Fruit fly (Drosophila melanogaster) whole organism, embryonic: ENCODE results near the gene CG11550.

Experiments used
- ATbp ChIP-seq: fragments of 200-800 bp; sonication (Bioruptor generic); optimal IDR thresholded peaks from 2 replicates; lab custom pipeline; 2017; ENCODE audit warnings: missing biosample characterization, mild to moderate bottlenecking, missing genetic modification characterization, missing genetic modification reagents
- Aef1 ChIP-seq: fragments of 200-800 bp; sonication (Bioruptor generic); IDR thresholded peaks from 3 replicates; pipeline ENCODE4 v1.3.6; 2022; ENCODE audit warnings: missing biosample characterization, missing genetic modification characterization
- B-H2 ChIP-seq: fragments of 200-800 bp; sonication (Bioruptor generic); optimal IDR thresholded peaks from 2 replicates; lab custom pipeline; 2018; ENCODE audit warnings: missing biosample characterization, mild to moderate bottlenecking, missing genetic modification characterization
- Bteb2 ChIP-seq: fragments of 200-800 bp; sonication (Bioruptor generic); optimal IDR thresholded peaks from 2 replicates; lab custom pipeline; 2016; ENCODE audit warnings: missing biosample characterization, missing genetic modification characterization
- CG11085 ChIP-seq: fragments of 200-800 bp; sonication (Bioruptor generic); IDR thresholded peaks from 2 replicates; pipeline ENCODE4 v1.3.6; 2022; ENCODE audit warnings: missing biosample characterization, missing genetic modification characterization
- CG13123 ChIP-seq: fragments of 200-800 bp; sonication (Bioruptor generic); optimal IDR thresholded peaks from 2 replicates; lab custom pipeline; 2016; ENCODE audit warnings: missing biosample characterization, missing genetic modification characterization
- CG13287 ChIP-seq: fragments of 200-800 bp; sonication (Bioruptor generic); IDR thresholded peaks from 2 replicates; pipeline ENCODE4 v1.3.6; 2022; ENCODE audit warnings: missing biosample characterization, missing genetic modification characterization; ENCODE audit not compliant: partially characterized antibody
- CG14965 ChIP-seq: fragments of 200-800 bp; sonication (Bioruptor generic); optimal IDR thresholded peaks from 2 replicates; lab custom pipeline; 2016; ENCODE audit warnings: missing biosample characterization, missing genetic modification characterization, borderline replicate concordance
- CG15479 ChIP-seq: fragments of 200-800 bp; sonication (Bioruptor generic); optimal IDR thresholded peaks from 3 replicates; lab custom pipeline; 2019; ENCODE audit warnings: missing biosample characterization, mild to moderate bottlenecking, missing genetic modification characterization, moderate library complexity
- CG15696 ChIP-seq: fragments of 200-800 bp; sonication (Bioruptor generic); optimal IDR thresholded peaks from 2 replicates; lab custom pipeline; 2019; ENCODE audit warnings: missing biosample characterization, mild to moderate bottlenecking, missing genetic modification characterization, moderate library complexity
- CG16863 ChIP-seq: fragments of 200-800 bp; sonication (Bioruptor generic); optimal IDR thresholded peaks from 3 replicates; lab custom pipeline; 2016; ENCODE audit warnings: missing biosample characterization, missing genetic modification characterization
- CG17385 ChIP-seq: fragments of 200-800 bp; sonication (Bioruptor generic); optimal IDR thresholded peaks from 3 replicates; lab custom pipeline; 2018; ENCODE audit warnings: missing biosample characterization, mild to moderate bottlenecking, missing genetic modification characterization
- CG17829 ChIP-seq: fragments of 200-800 bp; optimal IDR thresholded peaks from 2 replicates; lab custom pipeline; 2019; ENCODE audit warnings: missing biosample characterization, mild to moderate bottlenecking, missing genetic modification characterization, moderate library complexity
- CG32767 ChIP-seq: fragments of 200-800 bp; sonication (Bioruptor generic); IDR thresholded peaks from 2 replicates; pipeline ENCODE4 v1.3.6; 2022; ENCODE audit warnings: missing biosample characterization, missing genetic modification characterization
- CG34422 ChIP-seq: fragments of 200-800 bp; sonication (Bioruptor generic); IDR thresholded peaks from 3 replicates; pipeline ENCODE4 v1.3.6; 2022; ENCODE audit warnings: missing biosample characterization, missing genetic modification characterization
- CG4730 ChIP-seq: fragments of 200-800 bp; sonication (Bioruptor generic); IDR thresholded peaks from 2 replicates; pipeline ENCODE4 v1.3.6; 2022; ENCODE audit warnings: missing biosample characterization, missing genetic modification characterization
- CG5245 ChIP-seq: fragments of 200-800 bp; sonication (Bioruptor generic); optimal IDR thresholded peaks from 3 replicates; lab custom pipeline; 2016; ENCODE audit warnings: missing biosample characterization, missing genetic modification characterization
- CG7745 ChIP-seq: fragments of 200-800 bp; sonication (Bioruptor generic); optimal IDR thresholded peaks from 2 replicates; lab custom pipeline; 2018; ENCODE audit warnings: missing biosample characterization, mild to moderate bottlenecking, missing genetic modification characterization, moderate library complexity
- CG7928 ChIP-seq: fragments of 200-800 bp; sonication (Bioruptor generic); optimal IDR thresholded peaks from 2 replicates; lab custom pipeline; 2017; ENCODE audit warnings: missing biosample characterization, mild to moderate bottlenecking, missing genetic modification characterization
- CG8281 ChIP-seq: fragments of 200-800 bp; sonication (Bioruptor generic); optimal IDR thresholded peaks from 2 replicates; lab custom pipeline; 2018; ENCODE audit warnings: missing biosample characterization, mild to moderate bottlenecking, missing genetic modification characterization, moderate library complexity
- CG8765 ChIP-seq: fragments of 200-800 bp; sonication (Bioruptor generic); IDR thresholded peaks from 2 replicates; pipeline ENCODE4 v1.3.6; 2022; ENCODE audit warnings: missing biosample characterization, missing genetic modification characterization
- D ChIP-seq, 2 experiments: fragments of 200-800 bp in 1 of 2; fragments of >200 bp in 1 of 2; sonication (Bioruptor generic) in 1 of 2; optimal IDR thresholded peaks; 2 replicates in 1 of 2; 3 replicates in 1 of 2; lab custom pipeline; 2017; ENCODE audit warnings: mild to moderate bottlenecking in 1 of 2, missing biosample characterization in 1 of 2, missing genetic modification characterization in 1 of 2, missing genetic modification reagents in 1 of 2
- Deaf1 ChIP-seq: fragments of 200-800 bp; optimal IDR thresholded peaks from 3 replicates; lab custom pipeline; 2019; ENCODE audit warnings: missing biosample characterization, mild to moderate bottlenecking, missing genetic modification characterization, moderate library complexity
- Dfd ChIP-seq, 2 experiments: fragments of >200 bp; optimal IDR thresholded peaks; 2 replicates each; lab custom pipeline; 2017; ENCODE audit warnings: missing biosample characterization in 2 of 2, missing genetic modification characterization in 2 of 2
- Ets97D ChIP-seq: fragments of 200-800 bp; sonication (Bioruptor generic); optimal IDR thresholded peaks from 3 replicates; lab custom pipeline; 2016; ENCODE audit warnings: missing biosample characterization, missing genetic modification characterization
- Meics ChIP-seq: fragments of 200-800 bp; sonication (Bioruptor generic); optimal IDR thresholded peaks from 2 replicates; lab custom pipeline; 2017; ENCODE audit warnings: missing biosample characterization, mild to moderate bottlenecking, missing genetic modification characterization
- Spps ChIP-seq: fragments of 200-800 bp; sonication (Bioruptor generic); optimal IDR thresholded peaks from 2 replicates; lab custom pipeline; 2018; ENCODE audit warnings: missing biosample characterization, mild to moderate bottlenecking, missing genetic modification characterization
- Vsx1 ChIP-seq: fragments of 200-800 bp; sonication (Bioruptor generic); optimal IDR thresholded peaks from 2 replicates; lab custom pipeline; 2017; ENCODE audit warnings: missing biosample characterization, mild to moderate bottlenecking, missing genetic modification characterization, missing genetic modification reagents
- ac ChIP-seq: fragments of 200-800 bp; sonication (Bioruptor generic); optimal IDR thresholded peaks from 3 replicates; lab custom pipeline; 2017; ENCODE audit warnings: missing biosample characterization, mild to moderate bottlenecking, missing genetic modification characterization
- caup ChIP-seq: fragments of 200-800 bp; sonication (Bioruptor generic); optimal IDR thresholded peaks from 3 replicates; lab custom pipeline; 2017; ENCODE audit warnings: missing biosample characterization, mild to moderate bottlenecking, missing genetic modification characterization, moderate library complexity; ENCODE audit not compliant: severe bottlenecking
- cg ChIP-seq: fragments of 200-800 bp; sonication (Bioruptor generic); optimal IDR thresholded peaks from 3 replicates; lab custom pipeline; 2019; ENCODE audit warnings: missing biosample characterization, mild to moderate bottlenecking, missing genetic modification characterization, moderate library complexity
- chm ChIP-seq: fragments of 200-800 bp; sonication (Bioruptor generic); IDR thresholded peaks from 2 replicates; pipeline ENCODE4 v1.3.6; 2022; ENCODE audit warnings: missing biosample characterization, missing genetic modification characterization
- chn ChIP-seq: fragments of 200-800 bp; sonication (Bioruptor generic); optimal IDR thresholded peaks from 2 replicates; lab custom pipeline; 2016; ENCODE audit warnings: missing biosample characterization, missing genetic modification characterization
- ci ChIP-seq: fragments of 200-800 bp; sonication (Bioruptor generic); IDR thresholded peaks from 3 replicates; pipeline ENCODE4 v1.3.6; 2022; ENCODE audit warnings: missing biosample characterization, missing genetic modification characterization
- dm ChIP-seq: fragments of 200-800 bp; sonication (Bioruptor generic); optimal IDR thresholded peaks from 3 replicates; lab custom pipeline; 2016; ENCODE audit warnings: missing biosample characterization, missing genetic modification characterization
- dmrt11E ChIP-seq: fragments of 200-800 bp; sonication (Bioruptor generic); optimal IDR thresholded peaks from 3 replicates; lab custom pipeline; 2018; ENCODE audit warnings: missing biosample characterization, mild to moderate bottlenecking, missing genetic modification characterization, moderate library complexity
- fu2 ChIP-seq: fragments of 200-800 bp; sonication (Bioruptor generic); optimal IDR thresholded peaks from 2 replicates; lab custom pipeline; 2016; ENCODE audit warnings: missing biosample characterization, missing genetic modification characterization
- gem ChIP-seq: fragments of 200-800 bp; sonication (Bioruptor generic); optimal IDR thresholded peaks from 2 replicates; lab custom pipeline; 2019; ENCODE audit warnings: missing biosample characterization, mild to moderate bottlenecking, missing genetic modification characterization, moderate library complexity
- grn ChIP-seq: fragments of 200-800 bp; sonication (Bioruptor generic); optimal IDR thresholded peaks from 3 replicates; lab custom pipeline; 2017; ENCODE audit warnings: missing biosample characterization, missing genetic modification characterization
- jigr1 ChIP-seq: fragments of 200-800 bp; sonication (Bioruptor generic); IDR thresholded peaks from 3 replicates; pipeline ENCODE4 v1.3.6; 2022; ENCODE audit warnings: missing biosample characterization, missing genetic modification characterization
- kni ChIP-seq: fragments of 200-800 bp; sonication (Bioruptor generic); optimal IDR thresholded peaks from 3 replicates; lab custom pipeline; 2017; ENCODE audit warnings: mild to moderate bottlenecking, missing biosample characterization, missing genetic modification reagents, missing genetic modification characterization
- pan ChIP-seq, 4 experiments: fragments of >200 bp in 3 of 4; fragments of 200-800 bp in 1 of 4; sonication (Bioruptor generic) in 1 of 4; optimal IDR thresholded peaks in 3 of 4; IDR thresholded peaks in 1 of 4; 2 replicates each; pipeline versions ENCODE4 v1.3.6 to Lab custom; 2017 to 2022; ENCODE audit warnings: missing biosample characterization in 2 of 4, missing genetic modification characterization in 2 of 4, mixed read lengths in 1 of 4
- pfk ChIP-seq: fragments of 200-800 bp; sonication (Bioruptor generic); optimal IDR thresholded peaks from 2 replicates; lab custom pipeline; 2018; ENCODE audit warnings: missing biosample characterization, mild to moderate bottlenecking, missing genetic modification characterization, moderate library complexity
- pros ChIP-seq: fragments of 200-800 bp; sonication (Bioruptor generic); optimal IDR thresholded peaks from 3 replicates; lab custom pipeline; 2019; ENCODE audit warnings: missing biosample characterization, mild to moderate bottlenecking, missing genetic modification characterization, moderate library complexity
- schlank ChIP-seq: fragments of 200-800 bp; sonication (Bioruptor generic); optimal IDR thresholded peaks from 2 replicates; lab custom pipeline; 2018; ENCODE audit warnings: missing biosample characterization, mild to moderate bottlenecking, missing genetic modification characterization
- sens ChIP-seq: fragments of 200-800 bp; sonication (Bioruptor generic); peaks from one replicate; lab custom pipeline; 2016; ENCODE audit warnings: missing biosample characterization, missing genetic modification characterization
- slbo ChIP-seq: fragments of 200-800 bp; sonication (Bioruptor generic); IDR thresholded peaks from 2 replicates; pipeline ENCODE4 v1.3.6; 2022; ENCODE audit warnings: missing biosample characterization, missing genetic modification characterization
- tll ChIP-seq, 2 experiments: fragments of 200-800 bp in 1 of 2; fragments of >200 bp in 1 of 2; sonication (Bioruptor generic) in 1 of 2; optimal IDR thresholded peaks; 2 replicates each; lab custom pipeline; 2017 to 2019; ENCODE audit warnings: missing biosample characterization in 2 of 2, missing genetic modification characterization in 2 of 2, mild to moderate bottlenecking in 1 of 2, moderate library complexity in 1 of 2
- twi ChIP-seq: fragments of 200-800 bp; optimal IDR thresholded peaks from 2 replicates; lab custom pipeline; 2019; ENCODE audit warnings: missing biosample characterization, mild to moderate bottlenecking, missing genetic modification characterization, moderate library complexity
- zfh1 ChIP-seq: fragments of 200-800 bp; sonication (Bioruptor generic); IDR thresholded peaks from 3 replicates; pipeline ENCODE4 v1.3.6; 2022; ENCODE audit warnings: missing biosample characterization, missing genetic modification characterization

The CG11550 gene

DNA sequence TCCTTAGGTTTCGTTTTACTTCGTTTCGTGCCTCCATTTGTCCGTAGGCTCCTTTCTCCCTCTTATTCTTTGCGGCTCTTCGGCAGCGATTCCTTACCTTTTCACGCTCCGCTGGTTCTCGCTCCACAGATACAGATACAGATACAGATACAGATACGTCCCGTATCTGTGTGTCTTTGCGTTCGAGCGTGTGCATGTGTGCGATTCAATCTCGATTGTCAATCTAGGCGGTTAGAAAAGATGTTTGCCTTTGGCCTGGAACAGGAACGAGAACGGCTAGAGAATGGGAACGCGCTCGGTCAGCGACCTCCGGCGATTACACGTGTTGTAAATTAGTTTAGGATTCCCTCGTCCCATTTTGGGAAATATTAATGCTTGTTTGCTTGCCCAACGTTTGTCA lies 10.8 kb upstream of the CG11550 start:
- peak; percentile 11 for TF ChIP-seq CG15696 (tag; lab: Kevin White, UChicago)
- TF ChIP-seq pfk, result peak; percentile 87
- peak; percentile 85 for TF ChIP-seq twi (tag; lab: Kevin White, UChicago)
- TF ChIP-seq kni, result peak; percentile 95
- TF ChIP-seq CG34422, result no peak
- no peak for TF ChIP-seq CG8765 (GFP tag; lab: Robert Waterston, UW)
- no peak for TF ChIP-seq CG7745 (tag; lab: Kevin White, UChicago)
- peak; percentile 9 for TF ChIP-seq CG17829
- TF ChIP-seq dmrt11E (tag; lab: Kevin White, UChicago), result peak; percentile 11
- peak; percentile 61 for TF ChIP-seq CG15479 (GFP tag; lab: Kevin White, UChicago)
- TF ChIP-seq pros (GFP tag; lab: Kevin White, UChicago), result peak; percentile 95
- peak; percentile 53 for TF ChIP-seq sens (GFP tag; lab: Kevin White, UChicago)
- TF ChIP-seq ac, result peak; percentile 21
- TF ChIP-seq chm, result peak; percentile 58; the same call in 1 of the 2 replicates
- peak; percentile 1 for TF ChIP-seq dm (GFP tag; lab: Kevin White, UChicago)
- TF ChIP-seq chn (GFP tag; lab: Kevin White, UChicago), result peak; percentile 11
- TF ChIP-seq caup (GFP tag; lab: Kevin White, UChicago), result no peak
- TF ChIP-seq Bteb2, result no peak
- TF ChIP-seq CG32767 (GFP tag; lab: Robert Waterston, UW), result 0 out of 2 replicates have a peak, but pooled peaks have one; percentile 15
- TF ChIP-seq D (optimal IDR thresholded peaks at IDR 0.05; lab: Kevin White, UChicago), result peak; percentile 24
- no peak for TF ChIP-seq D (GFP tag; optimal IDR thresholded peaks at IDR 0.05; lab: Kevin White, UChicago)
- TF ChIP-seq Meics, result no peak
- TF ChIP-seq Ets97D (GFP tag; lab: Kevin White, UChicago), result no peak
- TF ChIP-seq grn (GFP tag; lab: Kevin White, UChicago), result peak; percentile 93
- peak; percentile 86 for TF ChIP-seq cg (GFP tag; lab: Kevin White, UChicago)
- 0 out of 3 replicates have a peak, but pooled peaks have one; percentile 11 for TF ChIP-seq zfh1 (GFP tag; lab: Robert Waterston, UW)
- TF ChIP-seq Deaf1 (tag; lab: Kevin White, UChicago), result peak; percentile 8
- no peak for TF ChIP-seq Aef1 (GFP tag; lab: Robert Waterston, UW)
- peak in 1 of 2 experiments; percentile 24 for TF ChIP-seq tll (GFP tag; optimal IDR thresholded peaks at IDR 0.05; lab: Kevin White, UChicago)
- TF ChIP-seq CG8281 (tag; lab: Kevin White, UChicago), result peak; percentile 30
- TF ChIP-seq, all 482 proteins: peak for 21

DNA sequence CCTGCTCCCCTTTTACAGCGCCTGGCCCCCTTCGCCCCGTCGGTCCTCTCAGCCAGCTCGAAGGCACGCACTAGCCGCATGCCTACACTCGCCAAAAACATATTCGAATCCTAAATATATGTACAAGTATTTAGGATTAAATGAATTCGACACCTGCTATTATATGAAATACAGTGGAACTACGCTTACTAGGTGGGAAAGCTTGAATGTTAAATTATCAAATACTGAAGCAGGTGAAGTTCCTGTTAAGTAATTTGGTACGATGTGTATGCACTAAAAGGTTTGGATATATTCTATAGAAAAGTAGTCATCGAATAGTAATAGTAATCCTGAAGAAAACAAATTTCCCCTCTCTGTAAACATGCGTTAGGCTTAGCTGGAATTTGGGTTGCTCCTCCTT lies 10.0 kb upstream of the CG11550 start:
- TF ChIP-seq Dfd (GFP tag; optimal IDR thresholded peaks at IDR 0.05; lab: Kevin White, UChicago) (no peak), CG16863 (GFP tag; lab: Kevin White, UChicago) (no peak), CG17385 (no peak), fu2 (no peak), jigr1 (GFP tag; lab: Robert Waterston, UW) (no peak), CG13123 (GFP tag; lab: Kevin White, UChicago) (no peak), slbo (GFP tag; lab: Robert Waterston, UW) (no peak), pan (optimal IDR thresholded peaks at IDR 0.05; lab: Kevin White, UChicago) (no peak), pan (GFP tag; optimal IDR thresholded peaks at IDR 0.05 in 1 of 2, IDR thresholded peaks at IDR 0.05 in 1 of 2) (no peak), ac (no peak), CG7928 (GFP tag; lab: Kevin White, UChicago) (no peak), CG13287 (GFP tag; lab: Robert Waterston, UW) (no peak), CG5245 (GFP tag; lab: Kevin White, UChicago) (no peak), schlank (no peak), ATbp (GFP tag; lab: Kevin White, UChicago) (peak; percentile 13), CG11085 (GFP tag; lab: Robert Waterston, UW) (no peak), CG4730 (GFP tag; lab: Robert Waterston, UW) (no peak), ci (GFP tag; lab: Robert Waterston, UW) (no peak), Spps (tag; lab: Kevin White, UChicago) (peak; percentile 5), B-H2 (GFP tag; lab: Kevin White, UChicago) (no peak), CG14965 (GFP tag; lab: Kevin White, UChicago) (no peak), gem (tag; lab: Kevin White, UChicago) (peak; percentile 56), Vsx1 (GFP tag; lab: Kevin White, UChicago) (no peak)
